Fruit fly (Drosophila melanogaster): ENCODE results near the gene CG14085.

DNA sequence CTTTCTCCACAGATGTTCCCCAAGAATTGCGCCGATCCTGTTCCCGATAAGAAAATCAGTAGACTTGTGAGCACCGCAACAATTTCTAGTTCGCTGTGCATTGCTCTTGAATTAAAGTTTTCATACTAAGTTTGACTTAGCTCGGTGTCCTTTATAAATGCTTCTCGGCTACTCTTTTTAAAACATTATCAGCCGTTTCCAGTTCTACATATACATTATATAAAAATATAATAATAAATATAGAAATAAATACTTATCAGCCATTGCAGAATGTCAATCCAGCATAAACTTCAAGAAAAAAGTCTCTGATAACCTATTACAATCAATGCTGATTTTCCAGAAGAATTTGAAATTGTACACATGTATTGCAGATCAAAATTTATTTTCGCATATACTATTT is 1.4 kb downstream of the CG14085 start, which contains the start of gene CG14088:
- TF ChIP-seq h (GFP tag; optimal IDR thresholded peaks at IDR 0.05), result no peak
- TF ChIP-seq rgr (GFP tag; optimal IDR thresholded peaks at IDR 0.05), result no peak
- TF ChIP-seq GATAd (GFP tag; optimal IDR thresholded peaks at IDR 0.05), result no peak
- TF ChIP-seq sv (GFP tag; optimal IDR thresholded peaks at IDR 0.05), result no peak
- TF ChIP-seq foxo (GFP tag; optimal IDR thresholded peaks at IDR 0.05), result no peak
- no peak for TF ChIP-seq Sp1 (GFP tag; optimal IDR thresholded peaks at IDR 0.05)
- no peak for TF ChIP-seq sage (GFP tag; optimal IDR thresholded peaks at IDR 0.05)
- no peak for TF ChIP-seq Dfd (GFP tag; optimal IDR thresholded peaks at IDR 0.05)
- TF ChIP-seq Hr78 (GFP tag; optimal IDR thresholded peaks at IDR 0.05), result no peak
- TF ChIP-seq brk (GFP tag; optimal IDR thresholded peaks at IDR 0.05), result no peak
- TF ChIP-seq Vsx2 (GFP tag; optimal IDR thresholded peaks at IDR 0.05; ENCODE audit: partially characterized antibody), result no peak
- TF ChIP-seq jim (GFP tag; optimal IDR thresholded peaks at IDR 0.05), result no peak
- no peak for TF ChIP-seq pan (optimal IDR thresholded peaks at IDR 0.05)

All from whole organism, wandering third instar larva.